Fruit fly (Drosophila melanogaster) whole organism, embryonic: ENCODE data around the gene CG42305.
A peak's percentile ranks its signal among the peaks of the same experiment; 100 is the strongest.

Source experiments
- Aef1 ChIP-seq: fragments of 200-800 bp; sonication (Bioruptor generic); IDR thresholded peaks from 3 replicates; pipeline ENCODE4 v1.3.6; 2022; ENCODE audit warnings: missing biosample characterization, missing genetic modification characterization
- B-H2 ChIP-seq: fragments of 200-800 bp; sonication (Bioruptor generic); optimal IDR thresholded peaks from 2 replicates; lab custom pipeline; 2018; ENCODE audit warnings: missing biosample characterization, mild to moderate bottlenecking, missing genetic modification characterization
- CG11560 ChIP-seq: fragments of 200-800 bp; sonication (Bioruptor generic); IDR thresholded peaks from 3 replicates; pipeline ENCODE4 v1.3.6; 2022; ENCODE audit warnings: missing biosample characterization, missing genetic modification characterization
- CG12071 ChIP-seq: fragments of 200-800 bp; sonication (Bioruptor generic); optimal IDR thresholded peaks from 3 replicates; lab custom pipeline; 2018; ENCODE audit warnings: missing biosample characterization, mild to moderate bottlenecking, missing genetic modification characterization
- CG12299 ChIP-seq: fragments of 200-800 bp; sonication (Bioruptor generic); optimal IDR thresholded peaks from 2 replicates; lab custom pipeline; 2018; ENCODE audit warnings: missing biosample characterization, mild to moderate bottlenecking, missing genetic modification characterization
- CG12391 ChIP-seq: fragments of 200-800 bp; sonication (Bioruptor generic); optimal IDR thresholded peaks from 3 replicates; lab custom pipeline; 2018; ENCODE audit warnings: missing biosample characterization, mild to moderate bottlenecking, missing genetic modification characterization, moderate library complexity
- CG12659 ChIP-seq: fragments of 200-800 bp; sonication (Bioruptor generic); optimal IDR thresholded peaks from 3 replicates; lab custom pipeline; 2017; ENCODE audit warnings: mild to moderate bottlenecking, missing biosample characterization, missing genetic modification reagents, missing genetic modification characterization
- CG13287 ChIP-seq: fragments of 200-800 bp; sonication (Bioruptor generic); IDR thresholded peaks from 2 replicates; pipeline ENCODE4 v1.3.6; 2022; ENCODE audit warnings: missing biosample characterization, missing genetic modification characterization; ENCODE audit not compliant: partially characterized antibody
- CG14014 ChIP-seq: fragments of 200-800 bp; sonication (Bioruptor generic); IDR thresholded peaks from 2 replicates; pipeline ENCODE4 v1.3.6; 2022; ENCODE audit warnings: missing biosample characterization, missing genetic modification characterization
- CG14667 ChIP-seq: fragments of 200-800 bp; sonication (Bioruptor generic); IDR thresholded peaks from 2 replicates; pipeline ENCODE4 v1.3.6; 2022; ENCODE audit warnings: missing biosample characterization, missing genetic modification characterization
- CG14965 ChIP-seq: fragments of 200-800 bp; sonication (Bioruptor generic); optimal IDR thresholded peaks from 2 replicates; lab custom pipeline; 2016; ENCODE audit warnings: missing biosample characterization, missing genetic modification characterization, borderline replicate concordance
- CG15269 ChIP-seq: fragments of 200-800 bp; sonication (Bioruptor generic); optimal IDR thresholded peaks from 2 replicates; lab custom pipeline; 2018; ENCODE audit warnings: missing biosample characterization, mild to moderate bottlenecking, missing genetic modification characterization, moderate library complexity
- CG17385 ChIP-seq: fragments of 200-800 bp; sonication (Bioruptor generic); optimal IDR thresholded peaks from 3 replicates; lab custom pipeline; 2018; ENCODE audit warnings: missing biosample characterization, mild to moderate bottlenecking, missing genetic modification characterization
- CG17612 ChIP-seq: fragments of 200-800 bp; sonication (Bioruptor generic); IDR thresholded peaks from 2 replicates; pipeline ENCODE4 v1.3.6; 2022; ENCODE audit warnings: missing biosample characterization, missing genetic modification characterization
- CG18599 ChIP-seq: fragments of 200-800 bp; sonication (Bioruptor generic); optimal IDR thresholded peaks from 3 replicates; lab custom pipeline; 2017; ENCODE audit warnings: missing biosample characterization, missing genetic modification characterization, mild to moderate bottlenecking, moderate library complexity, missing genetic modification reagents
- CG31365 ChIP-seq: fragments of 200-800 bp; sonication (Bioruptor generic); optimal IDR thresholded peaks from 2 replicates; lab custom pipeline; 2018; ENCODE audit warnings: missing biosample characterization, mild to moderate bottlenecking, missing genetic modification characterization
- CG3726 ChIP-seq: fragments of 200-800 bp; sonication (Bioruptor generic); IDR thresholded peaks from 3 replicates; pipeline ENCODE4, ENCODE4 v1.3.6; 2022; ENCODE audit warnings: missing biosample characterization, missing genetic modification characterization
- CG3838 ChIP-seq: fragments of 200-800 bp; sonication (Bioruptor generic); optimal IDR thresholded peaks from 3 replicates; lab custom pipeline; 2016; ENCODE audit warnings: missing biosample characterization, missing genetic modification characterization
- CG3995 ChIP-seq: fragments of 200-800 bp; sonication (Bioruptor generic); optimal IDR thresholded peaks from 3 replicates; lab custom pipeline; 2016; ENCODE audit warnings: missing biosample characterization, missing genetic modification characterization
- CG8089 ChIP-seq: fragments of 200-800 bp; sonication (Bioruptor generic); optimal IDR thresholded peaks from 3 replicates; lab custom pipeline; 2016; ENCODE audit warnings: missing biosample characterization, missing genetic modification characterization
- CG8478 ChIP-seq: fragments of >200 bp; optimal IDR thresholded peaks from 2 replicates; lab custom pipeline; 2018
- CG9876 ChIP-seq: fragments of 200-800 bp; sonication (Bioruptor generic); optimal IDR thresholded peaks from 2 replicates; lab custom pipeline; 2016; ENCODE audit warnings: missing biosample characterization, missing genetic modification characterization
- Camta ChIP-seq: fragments of 200-800 bp; sonication (Bioruptor generic); optimal IDR thresholded peaks from 2 replicates; lab custom pipeline; 2016; ENCODE audit warnings: missing biosample characterization, missing genetic modification characterization
- Doc3 ChIP-seq: fragments of 200-800 bp; sonication (Bioruptor generic); IDR thresholded peaks from 3 replicates; pipeline ENCODE4 v1.3.6; 2022; ENCODE audit warnings: missing biosample characterization, missing genetic modification characterization; ENCODE audit not compliant: partially characterized antibody
- E2f2 ChIP-seq: fragments of 200-800 bp; sonication (Bioruptor generic); IDR thresholded peaks from 2 replicates; pipeline ENCODE4 v1.3.6; 2022; ENCODE audit warnings: missing biosample characterization, missing genetic modification characterization
- GATAe ChIP-seq: fragments of 200-800 bp; sonication (Bioruptor generic); conservative IDR thresholded peaks from 2 replicates; pipeline ENCODE4 v1.3.6; 2022; ENCODE audit warnings: missing biosample characterization, missing genetic modification characterization
- Gsc ChIP-seq: fragments of 200-800 bp; sonication (Bioruptor generic); IDR thresholded peaks from 2 replicates; pipeline ENCODE4 v1.3.6; 2022; ENCODE audit warnings: missing biosample characterization, missing genetic modification characterization
- HLH3B ChIP-seq: fragments of 200-800 bp; sonication (Bioruptor generic); IDR thresholded peaks from 2 replicates; pipeline ENCODE4 v1.3.6; 2022; ENCODE audit warnings: missing biosample characterization, missing genetic modification characterization
- Lpt ChIP-seq: fragments of >200 bp; optimal IDR thresholded peaks from 2 replicates; lab custom pipeline; 2018; ENCODE audit warnings: missing biosample characterization, missing genetic modification characterization
- Mad ChIP-seq: fragments of 200-800 bp; sonication (Bioruptor generic); optimal IDR thresholded peaks from 2 replicates; lab custom pipeline; 2016; ENCODE audit warnings: missing biosample characterization, missing genetic modification characterization
- Meics ChIP-seq: fragments of 200-800 bp; sonication (Bioruptor generic); optimal IDR thresholded peaks from 2 replicates; lab custom pipeline; 2017; ENCODE audit warnings: missing biosample characterization, mild to moderate bottlenecking, missing genetic modification characterization
- Mrtf ChIP-seq: fragments of 200-800 bp; sonication (Bioruptor generic); IDR thresholded peaks from 3 replicates; pipeline ENCODE4 v1.3.6; 2022; ENCODE audit warnings: missing biosample characterization, missing genetic modification characterization
- NFAT ChIP-seq: fragments of 200-800 bp; sonication (Bioruptor generic); IDR thresholded peaks from 2 replicates; pipeline ENCODE4 v1.3.6; 2022; ENCODE audit warnings: missing biosample characterization, missing genetic modification characterization
- Oli ChIP-seq: fragments of 200-800 bp; sonication (Bioruptor generic); optimal IDR thresholded peaks from 2 replicates; lab custom pipeline; 2018; ENCODE audit warnings: missing biosample characterization, mild to moderate bottlenecking, missing genetic modification characterization, moderate library complexity
- TFAM ChIP-seq: fragments of 200-800 bp; sonication (Bioruptor generic); optimal IDR thresholded peaks from 2 replicates; lab custom pipeline; 2017; ENCODE audit warnings: missing biosample characterization, missing genetic modification characterization, inconsistent platforms
- Xbp1 ChIP-seq: fragments of 200-800 bp; sonication (Bioruptor generic); optimal IDR thresholded peaks from 3 replicates; lab custom pipeline; 2016; ENCODE audit warnings: missing biosample characterization, mild to moderate bottlenecking, missing genetic modification characterization
- Xrp1 ChIP-seq: fragments of 200-800 bp; sonication (Bioruptor generic); IDR thresholded peaks from 2 replicates; pipeline ENCODE4 v1.3.6; 2022; ENCODE audit warnings: missing biosample characterization, missing genetic modification characterization
- btn ChIP-seq: fragments of 200-800 bp; sonication (Bioruptor generic); optimal IDR thresholded peaks from 2 replicates; lab custom pipeline; 2016; ENCODE audit warnings: missing biosample characterization, missing genetic modification characterization
- chm ChIP-seq: fragments of 200-800 bp; sonication (Bioruptor generic); IDR thresholded peaks from 2 replicates; pipeline ENCODE4 v1.3.6; 2022; ENCODE audit warnings: missing biosample characterization, missing genetic modification characterization
- danr ChIP-seq: fragments of 200-800 bp; sonication (Bioruptor generic); IDR thresholded peaks from 2 replicates; pipeline ENCODE4 v1.3.6; 2022; ENCODE audit warnings: missing biosample characterization, missing genetic modification characterization
- exex ChIP-seq: fragments of 200-800 bp; sonication (Bioruptor generic); optimal IDR thresholded peaks from 4 replicates; lab custom pipeline; 2018; ENCODE audit warnings: missing biosample characterization, mild to moderate bottlenecking, missing genetic modification characterization, moderate library complexity
- fd64A ChIP-seq: fragments of 200-800 bp; sonication (Bioruptor generic); optimal IDR thresholded peaks from 3 replicates; lab custom pipeline; 2018; ENCODE audit warnings: missing biosample characterization, mild to moderate bottlenecking, missing genetic modification characterization
- gsb ChIP-seq: fragments of 200-800 bp; sonication (Bioruptor generic); IDR thresholded peaks from 2 replicates; pipeline ENCODE4 v1.3.6; 2022; ENCODE audit warnings: missing biosample characterization, missing genetic modification characterization
- ham ChIP-seq: fragments of 200-800 bp; sonication (Bioruptor generic); IDR thresholded peaks from 2 replicates; pipeline ENCODE4 v1.3.6; 2022; ENCODE audit warnings: missing biosample characterization, missing genetic modification characterization
- her ChIP-seq: fragments of 200-800 bp; sonication (Bioruptor generic); optimal IDR thresholded peaks from 2 replicates; lab custom pipeline; 2016; ENCODE audit warnings: missing biosample characterization, missing genetic modification characterization
- klu ChIP-seq: fragments of 200-800 bp; sonication (Bioruptor generic); IDR thresholded peaks from 2 replicates; pipeline ENCODE4 v1.3.6; 2022; ENCODE audit warnings: missing biosample characterization, missing genetic modification characterization
- lilli ChIP-seq: fragments of 200-800 bp; sonication (Bioruptor generic); optimal IDR thresholded peaks from 3 replicates; lab custom pipeline; 2016; ENCODE audit warnings: missing biosample characterization, missing genetic modification characterization
- nerfin-1 ChIP-seq: fragments of 200-800 bp; sonication (Bioruptor generic); optimal IDR thresholded peaks from 3 replicates; lab custom pipeline; 2019; ENCODE audit warnings: missing biosample characterization, mild to moderate bottlenecking, missing genetic modification characterization, moderate library complexity
- repo ChIP-seq: fragments of 200-800 bp; sonication (Bioruptor generic); optimal IDR thresholded peaks from 2 replicates; lab custom pipeline; 2016; ENCODE audit warnings: missing biosample characterization, missing genetic modification characterization
- so ChIP-seq: fragments of 200-800 bp; sonication (Bioruptor generic); IDR thresholded peaks from 3 replicates; pipeline ENCODE4 v1.3.6; 2022; ENCODE audit warnings: missing biosample characterization, missing genetic modification characterization
- tna ChIP-seq: fragments of 200-800 bp; sonication (Bioruptor generic); IDR thresholded peaks from 2 replicates; pipeline ENCODE4 v1.3.6; 2022; ENCODE audit warnings: missing biosample characterization, missing genetic modification characterization; ENCODE audit not compliant: partially characterized antibody
- unc-4 ChIP-seq: fragments of 200-800 bp; sonication (Bioruptor generic); IDR thresholded peaks from 2 replicates; pipeline ENCODE4 v1.3.6; 2022; ENCODE audit warnings: missing biosample characterization, missing genetic modification characterization; ENCODE audit not compliant: partially characterized antibody
- zen ChIP-seq: fragments of 200-800 bp; sonication (Bioruptor generic); optimal IDR thresholded peaks from 3 replicates; lab custom pipeline; 2018; ENCODE audit warnings: missing biosample characterization, mild to moderate bottlenecking, missing genetic modification characterization, moderate library complexity

Gene CG42305

DNA sequence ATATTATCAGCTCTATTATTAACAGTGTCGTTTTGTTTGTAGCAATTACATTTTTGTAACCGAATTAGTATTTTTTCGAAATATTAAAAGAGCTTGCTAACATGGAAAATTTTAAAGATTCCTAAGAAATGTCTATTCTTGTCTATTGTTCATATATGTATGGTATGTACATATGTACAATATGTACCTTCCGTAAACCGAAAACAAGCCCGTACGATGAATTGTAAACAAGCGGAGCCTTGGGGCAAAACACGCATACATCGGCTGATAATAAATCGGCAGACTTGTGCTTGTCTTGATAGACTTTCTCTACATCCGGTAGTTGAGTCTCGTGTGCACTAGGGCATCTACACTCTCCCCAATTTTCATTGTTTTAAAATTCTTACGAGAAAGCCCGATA lies 10.4 kb downstream of the CG42305 start (continued):
- TF ChIP-seq repo = peak; percentile 31
- no peak for TF ChIP-seq Gsc (GFP tag; lab: Robert Waterston, UW)
- TF ChIP-seq CG3995 (GFP tag; lab: Kevin White, UChicago) = no peak
- no peak for TF ChIP-seq tna (GFP tag; lab: Robert Waterston, UW)
- peak; percentile 77 for TF ChIP-seq Xrp1 (GFP tag; lab: Robert Waterston, UW)
- TF ChIP-seq btn (GFP tag; lab: Kevin White, UChicago) = no peak
- TF ChIP-seq CG11560 (tag; lab: Robert Waterston, UW) = no peak
- peak; percentile 57 for TF ChIP-seq nerfin-1 (tag; lab: Kevin White, UChicago)
- no peak for TF ChIP-seq Aef1 (GFP tag; lab: Robert Waterston, UW)
- TF ChIP-seq CG3838 = peak; percentile 4
- TF ChIP-seq CG14667 (GFP tag; lab: Robert Waterston, UW) = no peak
- TF ChIP-seq CG12071 (GFP tag; lab: Kevin White, UChicago) = peak; percentile 60
- TF ChIP-seq Mad = no peak
- TF ChIP-seq GATAe (GFP tag; lab: Robert Waterston, UW) = no peak
- TF ChIP-seq CG8089 = peak; percentile 55
- TF ChIP-seq Lpt (GFP tag; lab: Kevin White, UChicago) = no peak
- TF ChIP-seq fd64A (GFP tag; lab: Kevin White, UChicago) = peak; percentile 78
- TF ChIP-seq Oli (tag; lab: Kevin White, UChicago) = peak; percentile 4
- no peak for TF ChIP-seq unc-4 (GFP tag; lab: Robert Waterston, UW)
- TF ChIP-seq danr (GFP tag; lab: Robert Waterston, UW) = no peak
- TF ChIP-seq CG18599 = peak; percentile 72
- TF ChIP-seq CG14965 = no peak
- no peak for TF ChIP-seq lilli (GFP tag; lab: Kevin White, UChicago)
- no peak for TF ChIP-seq gsb (GFP tag; lab: Robert Waterston, UW)
- no peak for TF ChIP-seq CG13287 (GFP tag; lab: Robert Waterston, UW)
- no peak for TF ChIP-seq B-H2 (GFP tag; lab: Kevin White, UChicago)
- peak; percentile 4 for TF ChIP-seq CG12659 (GFP tag; lab: Kevin White, UChicago)
- no peak for TF ChIP-seq CG9876
- peak; percentile 21; the same call in 1 of the 2 replicates for TF ChIP-seq HLH3B
- peak; percentile 42; the same call in 1 of the 2 replicates for TF ChIP-seq chm
- TF ChIP-seq CG17612 (GFP tag; lab: Robert Waterston, UW) = no peak
- no peak for TF ChIP-seq CG15269 (tag; lab: Kevin White, UChicago)
- TF ChIP-seq so (GFP tag; lab: Robert Waterston, UW) = no peak
- TF ChIP-seq CG14014 (GFP tag; lab: Robert Waterston, UW) = peak; percentile 72; the same call in 1 of the 2 replicates
- TF ChIP-seq E2f2 = no peak
- no peak for TF ChIP-seq CG31365 (tag; lab: Kevin White, UChicago)
- TF ChIP-seq Camta (GFP tag; lab: Kevin White, UChicago) = peak; percentile 8
- TF ChIP-seq CG17385 (GFP tag; lab: Kevin White, UChicago) = peak; percentile 22
- no peak for TF ChIP-seq CG3726 (GFP tag; lab: Robert Waterston, UW)
- TF ChIP-seq exex (tag; lab: Kevin White, UChicago) = no peak
- no peak for TF ChIP-seq CG12391
- no peak for TF ChIP-seq klu (GFP tag; lab: Robert Waterston, UW)
- no peak for TF ChIP-seq zen
- no peak for TF ChIP-seq CG12299 (tag; lab: Kevin White, UChicago)
- TF ChIP-seq Meics (GFP tag; lab: Kevin White, UChicago) = peak; percentile 23
- no peak for TF ChIP-seq Doc3 (GFP tag; lab: Robert Waterston, UW)
- no peak for TF ChIP-seq TFAM (GFP tag; lab: Kevin White, UChicago)
- no peak for TF ChIP-seq Xbp1 (GFP tag; lab: Kevin White, UChicago)
- no peak for TF ChIP-seq CG8478 (lab: Kevin White, UChicago)
- TF ChIP-seq her (GFP tag; lab: Kevin White, UChicago) = no peak
- TF ChIP-seq ham (GFP tag; lab: Robert Waterston, UW) = no peak
- TF ChIP-seq Mrtf (GFP tag; lab: Robert Waterston, UW) = peak; percentile 60; the same call in 1 of the 3 replicates
- no peak for TF ChIP-seq NFAT (GFP tag; lab: Robert Waterston, UW)
